Fruit fly (Drosophila melanogaster) whole organism, embryonic: ENCODE results near the gene Mdr65.

Experiments used
- CG10959 ChIP-seq: fragments of 200-800 bp; sonication (Bioruptor generic); IDR thresholded peaks from 2 replicates; pipeline ENCODE4 v1.3.6; 2022; ENCODE audit warnings: missing biosample characterization, missing genetic modification characterization
- CG8290 ChIP-seq, 3 experiments: fragments of 200-800 bp; sonication (Bioruptor generic); optimal IDR thresholded peaks; 2 replicates each; lab custom pipeline; 2016 to 2019; ENCODE audit warnings: missing biosample characterization in 3 of 3, missing genetic modification characterization in 3 of 3, mild to moderate bottlenecking in 2 of 3, moderate library complexity in 1 of 3
- Optix ChIP-seq: fragments of 200-800 bp; sonication (Bioruptor generic); IDR thresholded peaks from 3 replicates; pipeline ENCODE4 v1.3.6; 2022; ENCODE audit warnings: missing biosample characterization, missing genetic modification characterization
- btn ChIP-seq: fragments of 200-800 bp; sonication (Bioruptor generic); optimal IDR thresholded peaks from 2 replicates; lab custom pipeline; 2016; ENCODE audit warnings: missing biosample characterization, missing genetic modification characterization

- TF ChIP-seq CG8290 (GFP tag; optimal IDR thresholded peaks at IDR 0.05; lab: Kevin White, UChicago) = no peak
- no peak for TF ChIP-seq CG8290 (tag; optimal IDR thresholded peaks at IDR 0.05; lab: Kevin White, UChicago)
- no peak for TF ChIP-seq CG10959 (GFP tag; lab: Robert Waterston, UW)
- TF ChIP-seq Optix (GFP tag; lab: Robert Waterston, UW) = no peak
- TF ChIP-seq btn (GFP tag; lab: Kevin White, UChicago) = no peak
Observed at dm6 chr3L:6267509-6267908, 22.0 kb upstream of the Mdr65 start.
